Fruit fly (Drosophila melanogaster): Measurements from ENCODE around the gene Ugt302E1.

Gene Ugt302E1

DNA sequence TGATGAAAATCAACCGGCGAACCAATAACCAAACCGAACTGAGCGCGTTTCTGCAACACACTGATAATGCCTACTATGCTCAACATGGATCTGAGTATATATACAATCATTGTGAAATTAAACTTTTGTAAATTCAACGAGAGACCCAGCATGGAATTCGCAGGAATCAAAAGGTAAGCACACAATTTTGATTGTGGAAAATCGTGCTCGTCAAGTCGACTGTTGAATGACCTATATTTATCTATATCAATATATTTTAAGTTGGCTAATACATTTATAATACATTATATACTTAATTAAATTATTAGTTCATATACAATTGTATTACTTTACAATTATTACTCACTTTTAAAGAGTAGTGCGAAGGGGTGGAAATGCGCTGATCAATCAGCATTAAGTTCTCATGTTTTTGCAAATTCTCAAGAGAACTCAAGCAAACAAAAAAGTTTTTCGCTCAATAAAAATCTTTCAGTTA, 590 bp upstream of the Ugt302E1 start, which contains the start of gene Ugt302K1 (continued):
- no peak for TF ChIP-seq ERR (GFP tag; optimal IDR thresholded peaks at IDR 0.05)
- TF ChIP-seq Meics (GFP tag; optimal IDR thresholded peaks at IDR 0.05), result peak; percentile 40
- TF ChIP-seq BtbVII (GFP tag; optimal IDR thresholded peaks at IDR 0.05), result no peak
- 0 out of 2 replicates have a peak, but pooled peaks have one; percentile 30 for TF ChIP-seq CG11085 (GFP tag; IDR thresholded peaks at IDR 0.05)
- peak; percentile 37 for TF ChIP-seq cwo (GFP tag; optimal IDR thresholded peaks at IDR 0.05)
- TF ChIP-seq eyg (GFP tag; optimal IDR thresholded peaks at IDR 0.05), result no peak
- TF ChIP-seq lbe (GFP tag; optimal IDR thresholded peaks at IDR 0.05), result peak; percentile 58
- TF ChIP-seq Mes4 (GFP tag; optimal IDR thresholded peaks at IDR 0.05), result no peak
- TF ChIP-seq gem (tag; optimal IDR thresholded peaks at IDR 0.05), result peak; percentile 56
- TF ChIP-seq D19B (GFP tag; optimal IDR thresholded peaks at IDR 0.05), result peak; percentile 45
- TF ChIP-seq MBD-R2 (GFP tag; IDR thresholded peaks at IDR 0.05), result no peak
- TF ChIP-seq CG18764 (GFP tag; optimal IDR thresholded peaks at IDR 0.05), result no peak
- TF ChIP-seq CoRest (tag; optimal IDR thresholded peaks at IDR 0.05), result peak; percentile 2
- peak; percentile 70 for TF ChIP-seq lab (GFP tag; optimal IDR thresholded peaks at IDR 0.05)
- peak; percentile 16 for TF ChIP-seq CG9727 (GFP tag; optimal IDR thresholded peaks at IDR 0.05)
- TF ChIP-seq btn (GFP tag; optimal IDR thresholded peaks at IDR 0.05), result no peak
- TF ChIP-seq cad (GFP tag; optimal IDR thresholded peaks at IDR 0.05), result no peak

DNA sequence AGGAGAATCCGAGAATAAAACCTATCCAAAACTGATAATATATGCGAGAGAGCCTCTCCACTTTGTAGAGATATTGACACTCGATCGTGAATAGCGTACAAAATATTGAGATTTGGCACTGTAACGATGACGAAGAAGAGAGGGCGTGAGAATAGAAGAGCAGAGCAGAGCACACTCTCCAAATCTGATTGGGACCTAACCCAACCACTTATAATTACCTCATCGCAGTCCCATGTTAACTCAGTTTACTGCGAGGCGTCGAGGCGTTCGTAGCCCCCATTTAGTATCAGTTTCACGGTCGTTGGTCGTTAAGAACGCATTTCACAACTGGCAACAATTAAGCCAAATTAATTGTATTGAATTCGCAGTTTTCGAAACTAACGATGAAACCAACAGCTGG, 2.4 kb downstream of the Ugt302E1 start, which contains the start of gene Ugt302C1:
TSS of gene Ugt302C1 (plus strand) at position 241 of the 400 bp plus-strand sequence.
- TF ChIP-seq GATAe (GFP tag; conservative IDR thresholded peaks at IDR 0.05), result no peak
- no peak for TF ChIP-seq CG2875 (GFP tag; optimal IDR thresholded peaks at IDR 0.05)
- no peak for TF ChIP-seq CG31441 (GFP tag; IDR thresholded peaks at IDR 0.05)
- TF ChIP-seq CG7987 (GFP tag; optimal IDR thresholded peaks at IDR 0.05), result no peak
- no peak for TF ChIP-seq hb (GFP tag; IDR thresholded peaks at IDR 0.05; ENCODE audit: partially characterized antibody)
- no peak for TF ChIP-seq CG6175 (GFP tag; IDR thresholded peaks at IDR 0.05)
- TF ChIP-seq onecut (GFP tag; IDR thresholded peaks at IDR 0.05), result no peak
- no peak; the same call in 2 of the 3 replicates for TF ChIP-seq CG34422 (GFP tag; IDR thresholded peaks at IDR 0.05)
- TF ChIP-seq jumu (GFP tag; optimal IDR thresholded peaks at IDR 0.05), result no peak
- TF ChIP-seq HLH4C (GFP tag; IDR thresholded peaks at IDR 0.05; ENCODE audit: partially characterized antibody), result 0 out of 3 replicates have a peak, but pooled peaks have one; percentile 46
- no peak for TF ChIP-seq CG16863 (GFP tag; optimal IDR thresholded peaks at IDR 0.05)
- no peak for TF ChIP-seq cg (GFP tag; optimal IDR thresholded peaks at IDR 0.05)
- no peak for TF ChIP-seq CG4328 (GFP tag; optimal IDR thresholded peaks at IDR 0.05)
- TF ChIP-seq HHEX (GFP tag; optimal IDR thresholded peaks at IDR 0.05), result no peak
- no peak for TF ChIP-seq Dp (GFP tag; optimal IDR thresholded peaks at IDR 0.05)
- TF ChIP-seq z (GFP tag; IDR thresholded peaks at IDR 0.05), result peak; percentile 72; the same call in 2 of the 3 replicates
- peak; percentile 85; the same call in 2 of the 4 replicates for TF ChIP-seq chinmo (GFP tag; IDR thresholded peaks at IDR 0.05; ENCODE audit: partially characterized antibody)
- no peak for TF ChIP-seq CG16815 (GFP tag; optimal IDR thresholded peaks at IDR 0.05)
- TF ChIP-seq ci (GFP tag; IDR thresholded peaks at IDR 0.05), result no peak; the same call in 2 of the 3 replicates
- TF ChIP-seq ac (GFP tag; optimal IDR thresholded peaks at IDR 0.05), result no peak
- no peak for TF ChIP-seq CG9437 (GFP tag; optimal IDR thresholded peaks at IDR 0.05)
- peak; percentile 17 for TF ChIP-seq lab (GFP tag; optimal IDR thresholded peaks at IDR 0.05)
- no peak for TF ChIP-seq CG4730 (GFP tag; IDR thresholded peaks at IDR 0.05)
- TF ChIP-seq gro (GFP tag; optimal IDR thresholded peaks at IDR 0.05), result no peak
- no peak for TF ChIP-seq CG4282 (GFP tag; optimal IDR thresholded peaks at IDR 0.05)
- no peak for TF ChIP-seq CHES-1-like (GFP tag; optimal IDR thresholded peaks at IDR 0.05)
- no peak for TF ChIP-seq schlank (tag; optimal IDR thresholded peaks at IDR 0.05)
- peak in 1 of 2 experiments; percentile 76 for TF ChIP-seq eve (GFP tag; optimal IDR thresholded peaks at IDR 0.05)
- no peak for TF ChIP-seq Myb (GFP tag; optimal IDR thresholded peaks at IDR 0.05)
- no peak for TF ChIP-seq fu2 (GFP tag; optimal IDR thresholded peaks at IDR 0.05)
- no peak for TF ChIP-seq peb (GFP tag; IDR thresholded peaks at IDR 0.05)
- TF ChIP-seq Side (GFP tag; optimal IDR thresholded peaks at IDR 0.05), result no peak
- TF ChIP-seq E2f2 (GFP tag; IDR thresholded peaks at IDR 0.05), result no peak
- TF ChIP-seq MBD-R2 (GFP tag; IDR thresholded peaks at IDR 0.05), result peak; percentile 29; the same call in 1 of the 2 replicates
- TF ChIP-seq CG6791 (GFP tag; IDR thresholded peaks at IDR 0.05; ENCODE audit: partially characterized antibody), result no peak
